Fruit fly (Drosophila melanogaster): Measurements from ENCODE around the gene Dhc98D.

Gene Dhc98D

DNA sequence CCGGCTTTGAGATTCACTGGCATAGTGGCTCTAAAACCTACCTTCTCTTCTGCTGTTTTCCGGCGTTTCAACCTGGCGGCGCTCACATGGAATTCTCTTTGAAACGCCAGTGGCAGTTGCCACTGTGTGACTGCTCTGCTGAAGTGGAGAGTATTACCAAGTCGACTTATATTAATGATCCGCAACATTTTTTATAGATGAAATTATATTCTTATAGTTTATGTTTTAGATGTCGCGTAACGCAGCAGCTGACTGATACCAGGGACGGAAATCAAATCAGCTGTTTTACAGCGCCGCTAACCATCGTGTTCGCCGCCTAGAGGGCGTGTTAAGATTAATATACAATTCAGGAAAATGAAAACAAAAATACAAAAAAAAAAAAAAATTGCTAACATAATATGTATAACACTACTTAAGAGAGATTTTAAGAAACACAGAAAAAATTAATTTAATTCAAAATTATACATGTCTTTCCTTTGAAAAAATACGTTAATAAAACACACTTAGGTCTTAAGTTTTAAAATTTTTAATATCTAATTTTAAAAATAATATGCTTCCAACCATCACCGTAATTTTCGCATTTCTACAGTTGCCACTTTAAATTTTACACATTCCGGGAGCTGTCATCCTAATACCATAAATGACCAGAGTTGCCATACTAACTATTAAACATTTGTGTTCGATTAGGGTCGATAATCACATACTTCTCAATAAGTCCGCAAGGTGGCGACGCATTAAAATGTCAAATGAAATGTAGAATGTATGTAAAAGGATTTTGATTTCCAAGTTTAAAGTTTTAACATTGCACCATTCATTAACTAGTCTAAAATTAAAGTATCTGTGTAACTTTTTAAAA is 58.0 kb downstream of the Dhc98D start, which contains the start of gene mIF2 (continued):
- TF ChIP-seq dysf (GFP tag; IDR thresholded peaks at IDR 0.05) (no peak), CG34224 (GFP tag; IDR thresholded peaks at IDR 0.05; ENCODE audit: partially characterized antibody) (peak; percentile 24; the same call in 2 of the 3 replicates), Lim3 (GFP tag; IDR thresholded peaks at IDR 0.05) (no peak), GATAe (GFP tag; conservative IDR thresholded peaks at IDR 0.05) (no peak), Nf-YC (tag; optimal IDR thresholded peaks at IDR 0.05) (peak; percentile 14), p53 (GFP tag; optimal IDR thresholded peaks at IDR 0.05) (no peak), CG10654 (GFP tag; optimal IDR thresholded peaks at IDR 0.05) (peak; percentile 3), CG8388 (GFP tag; optimal IDR thresholded peaks at IDR 0.05) (no peak), CG13624 (GFP tag; optimal IDR thresholded peaks at IDR 0.05) (no peak), CG12155 (GFP tag; optimal IDR thresholded peaks at IDR 0.05) (peak; percentile 7), br (optimal IDR thresholded peaks at IDR 0.05) (no peak), hkb (optimal IDR thresholded peaks at IDR 0.05) (no peak), hkb (GFP tag; IDR thresholded peaks at IDR 0.05) (no peak), Lhr (GFP tag; optimal IDR thresholded peaks at IDR 0.05) (peak; percentile 63), Trl (optimal IDR thresholded peaks at IDR 0.05) (no peak), Trl (GFP tag; optimal IDR thresholded peaks at IDR 0.05) (no peak), tap (tag; optimal IDR thresholded peaks at IDR 0.05) (no peak), CG1602 (GFP tag; optimal IDR thresholded peaks at IDR 0.05) (no peak), MBD-R2 (GFP tag; IDR thresholded peaks at IDR 0.05) (peak; percentile 92), CG14710 (tag; optimal IDR thresholded peaks at IDR 0.05) (peak; percentile 61), gt (GFP tag; IDR thresholded peaks at IDR 0.05) (no peak), scrt (GFP tag; optimal IDR thresholded peaks at IDR 0.05) (no peak), CG11695 (GFP tag; IDR thresholded peaks at IDR 0.05) (no peak), tna (GFP tag; IDR thresholded peaks at IDR 0.05; ENCODE audit: partially characterized antibody) (no peak; the same call in 1 of the 2 replicates), CG9797 (GFP tag; optimal IDR thresholded peaks at IDR 0.05) (peak; percentile 11), CG6689 (GFP tag; IDR thresholded peaks at IDR 0.05) (no peak), slbo (GFP tag; IDR thresholded peaks at IDR 0.05) (peak; percentile 33; the same call in 1 of the 2 replicates), CG11696 (GFP tag; IDR thresholded peaks at IDR 0.05) (no peak), Ptx1 (GFP tag; IDR thresholded peaks at IDR 0.05) (0 out of 2 replicates have a peak, but pooled peaks have one; percentile 25), Deaf1 (tag; optimal IDR thresholded peaks at IDR 0.05) (no peak), HLHmδ (GFP tag; optimal IDR thresholded peaks at IDR 0.05) (no peak), CG14441 (GFP tag; IDR thresholded peaks at IDR 0.05) (no peak), Kr (GFP tag; optimal IDR thresholded peaks at IDR 0.05) (no peak), chn (GFP tag; optimal IDR thresholded peaks at IDR 0.05) (no peak), dati (GFP tag; IDR thresholded peaks at IDR 0.05) (no peak), CG14667 (GFP tag; IDR thresholded peaks at IDR 0.05) (no peak), CG15479 (GFP tag; optimal IDR thresholded peaks at IDR 0.05) (no peak), CG7963 (GFP tag; IDR thresholded peaks at IDR 0.05; ENCODE audit: partially characterized antibody) (no peak), dpn (GFP tag; optimal IDR thresholded peaks at IDR 0.05) (peak; percentile 12 to 33), CG16779 (GFP tag; IDR thresholded peaks at IDR 0.05) (no peak), CG10274 (GFP tag; optimal IDR thresholded peaks at IDR 0.05) (no peak), ara (GFP tag; IDR thresholded peaks at IDR 0.05) (no peak), CG7357 (GFP tag; IDR thresholded peaks at IDR 0.05) (no peak), Mad (GFP tag; optimal IDR thresholded peaks at IDR 0.05) (no peak), Nf-YB (GFP tag; optimal IDR thresholded peaks at IDR 0.05) (no peak), Sry-δ (GFP tag; optimal IDR thresholded peaks at IDR 0.05) (peak; percentile 27), tup (GFP tag; optimal IDR thresholded peaks at IDR 0.05) (no peak), unc-4 (GFP tag; IDR thresholded peaks at IDR 0.05; ENCODE audit: partially characterized antibody) (no peak), cad (GFP tag; optimal IDR thresholded peaks at IDR 0.05) (peak; percentile 88), CG5180 (GFP tag; optimal IDR thresholded peaks at IDR 0.05) (no peak), esg (GFP tag; conservative IDR thresholded peaks at IDR 0.05) (no peak)

Measured in whole organism, embryonic.